Fruit fly (Drosophila melanogaster) whole organism, prepupa: ENCODE measurements around the gene CG17776.

ENCODE experiments used
- CG11762 ChIP-seq: fragments of 200-800 bp; sonication (Bioruptor generic); optimal IDR thresholded peaks from 3 replicates; lab custom pipeline; 2016; ENCODE audit warnings: missing biosample characterization, missing genetic modification characterization; ENCODE audit not compliant: insufficient read depth
- CG11902 ChIP-seq: fragments of 200-800 bp; sonication (Bioruptor generic); optimal IDR thresholded peaks from 3 replicates; lab custom pipeline; 2016; ENCODE audit warnings: missing biosample characterization, missing genetic modification characterization
- achi ChIP-seq: fragments of 200-800 bp; sonication (Bioruptor generic); optimal IDR thresholded peaks from 3 replicates; lab custom pipeline; 2016; ENCODE audit warnings: missing biosample characterization, missing genetic modification characterization
- acj6 ChIP-seq: fragments of 200-800 bp; sonication (Bioruptor generic); optimal IDR thresholded peaks from 3 replicates; lab custom pipeline; 2016; ENCODE audit warnings: missing biosample characterization, missing genetic modification characterization
- cyc ChIP-seq: fragments of 200-800 bp; sonication (Bioruptor generic); optimal IDR thresholded peaks from 3 replicates; lab custom pipeline; 2016; ENCODE audit warnings: missing biosample characterization, missing genetic modification characterization
- dac ChIP-seq: fragments of 200-800 bp; sonication (Bioruptor generic); optimal IDR thresholded peaks from 2 replicates; lab custom pipeline; 2017; ENCODE audit warnings: missing biosample characterization, mild to moderate bottlenecking, missing genetic modification characterization
- fd85E ChIP-seq: fragments of 200-800 bp; sonication (Bioruptor generic); optimal IDR thresholded peaks from 3 replicates; lab custom pipeline; 2016; ENCODE audit warnings: missing biosample characterization, missing genetic modification characterization

dm6 chrX:2180750-2181261 lies 3.7 kb upstream of the CG17776 start, which contains the start of gene pn:
- no peak for TF ChIP-seq cyc (GFP tag; lab: Kevin White, UChicago)
- TF ChIP-seq CG11762 (GFP tag; lab: Kevin White, UChicago) = no peak
- TF ChIP-seq achi (GFP tag; lab: Kevin White, UChicago) = no peak
- no peak for TF ChIP-seq CG11902 (GFP tag; lab: Kevin White, UChicago)
- no peak for TF ChIP-seq fd85E (GFP tag; lab: Kevin White, UChicago)
- no peak for TF ChIP-seq dac
- TF ChIP-seq acj6 (GFP tag; lab: Kevin White, UChicago) = no peak
